Fruit fly (Drosophila melanogaster) whole organism, wandering third instar larva: Measurements from ENCODE around the gene bb8.

Experiments
- Dif ChIP-seq: fragments of 200-275, 200-300 bp; sonication (Bioruptor generic); optimal IDR thresholded peaks from 2 replicates; lab custom pipeline; 2018; ENCODE audit warnings: missing biosample characterization, missing genetic modification characterization; ENCODE audit not compliant: partially characterized antibody
- Hr83 ChIP-seq: fragments of 200-300 bp; sonication (Bioruptor generic); optimal IDR thresholded peaks from 2 replicates; lab custom pipeline; 2016; ENCODE audit warnings: missing biosample characterization, mild to moderate bottlenecking, missing genetic modification characterization, moderate library complexity; ENCODE audit not compliant: poor library complexity, severe bottlenecking
- foxo ChIP-seq, 2 experiments: fragments of 200-800 bp; sonication (Bioruptor generic); optimal IDR thresholded peaks; 2 replicates in 1 of 2; 3 replicates in 1 of 2; lab custom pipeline; 2016 to 2017; ENCODE audit warnings: missing biosample characterization in 2 of 2, missing genetic modification characterization in 2 of 2
- h ChIP-seq: fragments of 200-800 bp; sonication (Bioruptor generic); optimal IDR thresholded peaks from 3 replicates; lab custom pipeline; 2016; ENCODE audit warnings: missing biosample characterization, mild to moderate bottlenecking, missing genetic modification characterization
- pan ChIP-seq: fragments of >200 bp; optimal IDR thresholded peaks from 2 replicates; lab custom pipeline; 2017
- psq ChIP-seq: fragments of 200-800 bp; sonication (Bioruptor generic); optimal IDR thresholded peaks from 3 replicates; lab custom pipeline; 2017; ENCODE audit warnings: missing biosample characterization, mild to moderate bottlenecking, missing genetic modification characterization, moderate library complexity
- rgr ChIP-seq: fragments of 200-800 bp; sonication (Bioruptor generic); optimal IDR thresholded peaks from 3 replicates; lab custom pipeline; 2016; ENCODE audit warnings: missing biosample characterization, mild to moderate bottlenecking, missing genetic modification characterization
- usp ChIP-seq: fragments of >200 bp; optimal IDR thresholded peaks from 2 replicates; lab custom pipeline; 2017; ENCODE audit warnings: missing biosample characterization, missing genetic modification characterization

dm6 chr3R:23326292-23326691, 36.3 kb upstream of the bb8 start:
- TF ChIP-seq pan (lab: Kevin White, UChicago) (no peak), rgr (GFP tag; lab: Kevin White, UChicago) (peak; percentile 60), usp (GFP tag; lab: Kevin White, UChicago) (no peak), Dif (no peak), Hr83 (GFP tag; lab: Kevin White, UChicago) (no peak), h (peak; percentile 65), foxo (GFP tag; optimal IDR thresholded peaks at IDR 0.05; lab: Kevin White, UChicago) (peak in 1 of 2 experiments; percentile 63), psq (GFP tag; lab: Kevin White, UChicago) (peak; percentile 33)
